Worm (Caenorhabditis elegans) whole organism, late embryonic: ENCODE measurements around the gene F28B1.9.

Experiments
- C08G9.2 ChIP-seq: sonication (generic microtip); optimal IDR thresholded peaks from 2 replicates; lab custom pipeline; 2016; ENCODE audit warnings: mild to moderate bottlenecking, missing genetic modification characterization, moderate library complexity, missing compliant biosample characterization
- K09A11.1 ChIP-seq: sonication (generic microtip); optimal IDR thresholded peaks from 2 replicates; lab custom pipeline; 2017; ENCODE audit warnings: antibody characterized with exemption, mild to moderate bottlenecking, missing genetic modification characterization, missing compliant biosample characterization; ENCODE audit not compliant: insufficient read depth
- ama-1 ChIP-seq: fragments of 150-350 bp; optimal IDR thresholded peaks from 2 replicates; lab custom pipeline; 2014
- ceh-30 ChIP-seq: fragments of 150-350 bp; optimal IDR thresholded peaks from 2 replicates; lab custom pipeline; 2014; ENCODE audit warnings: missing biosample characterization, missing genetic modification characterization
- elt-4 ChIP-seq: sonication (generic microtip); optimal IDR thresholded peaks from 2 replicates; lab custom pipeline; 2016; ENCODE audit warnings: missing genetic modification characterization, missing compliant biosample characterization
- ets-4 ChIP-seq: sonication (generic microtip); optimal IDR thresholded peaks from 2 replicates; lab custom pipeline; 2016; ENCODE audit warnings: missing genetic modification characterization, missing compliant biosample characterization
- pha-2 ChIP-seq: sonication (generic microtip); optimal IDR thresholded peaks from 2 replicates; lab custom pipeline; 2017; ENCODE audit warnings: mild to moderate bottlenecking, missing genetic modification characterization, missing compliant biosample characterization
- rnt-1 ChIP-seq: sonication (generic microtip); optimal IDR thresholded peaks from 2 replicates; lab custom pipeline; 2016; ENCODE audit warnings: missing genetic modification characterization, missing compliant biosample characterization
- ztf-16 ChIP-seq: sonication (generic microtip); optimal IDR thresholded peaks from 2 replicates; lab custom pipeline; 2017; ENCODE audit warnings: missing genetic modification characterization, missing compliant biosample characterization

DNA sequence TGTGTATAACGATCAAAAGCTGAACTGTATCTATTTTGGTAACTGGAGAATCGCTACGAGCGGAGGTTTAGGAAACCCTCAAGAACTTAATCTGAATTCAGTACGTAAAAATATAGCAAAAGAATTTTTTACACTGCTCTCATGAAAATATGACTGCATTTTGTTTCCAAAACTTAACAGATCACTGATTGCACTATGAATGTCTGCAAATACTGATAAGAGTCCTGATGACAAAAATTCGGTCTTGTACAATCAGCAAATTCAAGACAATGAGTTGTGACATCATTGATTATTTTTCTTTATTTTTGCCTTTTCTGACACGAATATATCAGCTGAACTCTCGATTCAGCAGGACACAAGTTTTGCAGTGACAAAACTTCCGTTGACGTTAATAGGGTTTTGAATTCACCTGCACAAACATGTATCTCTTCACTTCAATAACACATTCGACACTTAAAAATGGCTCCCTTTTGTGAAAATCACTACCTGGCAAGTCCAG is 28.3 kb downstream of the F28B1.9 start, which contains the start of gene srh-237:
- TF ChIP-seq ama-1, result no peak
- no peak for TF ChIP-seq ceh-30 (tag; lab: Kevin White, UChicago)
- no peak for TF ChIP-seq K09A11.1 (tag; lab: Kevin White, UChicago)
- no peak for TF ChIP-seq ztf-16 (tag; lab: Kevin White, UChicago)
- TF ChIP-seq rnt-1 (tag; lab: Kevin White, UChicago), result no peak
- no peak for TF ChIP-seq C08G9.2 (tag; lab: Kevin White, UChicago)
- no peak for TF ChIP-seq elt-4 (tag; lab: Kevin White, UChicago)
- TF ChIP-seq pha-2 (tag; lab: Kevin White, UChicago), result no peak
- no peak for TF ChIP-seq ets-4
